Worm (Caenorhabditis elegans) whole organism, L1 larva: ENCODE measurements around the gene C26E1.2.

Experiments
- C16A3.4 ChIP-seq: fragments of 150-350 bp; optimal IDR thresholded peaks from 2 replicates; lab custom pipeline; 2014; ENCODE audit warnings: missing biosample characterization, missing genetic modification characterization
- F16B12.6 ChIP-seq: fragments of 150-350 bp; optimal IDR thresholded peaks from 2 replicates; lab custom pipeline; 2014; ENCODE audit warnings: missing biosample characterization, missing genetic modification characterization
- aha-1 ChIP-seq: fragments of 150-350 bp; optimal IDR thresholded peaks from 2 replicates; lab custom pipeline; 2014; ENCODE audit warnings: missing biosample characterization, missing genetic modification characterization
- alr-1 ChIP-seq: fragments of 200-800 bp; sonication (Bioruptor generic); optimal IDR thresholded peaks from 2 replicates; lab custom pipeline; 2018; ENCODE audit warnings: borderline replicate concordance, mild to moderate bottlenecking, missing genetic modification characterization, missing compliant biosample characterization
- aly-2 ChIP-seq: fragments of 150-350 bp; optimal IDR thresholded peaks from 2 replicates; lab custom pipeline; 2014; ENCODE audit warnings: missing biosample characterization, missing genetic modification characterization
- ama-1 ChIP-seq: fragments of 150-350 bp; optimal IDR thresholded peaks from 2 replicates; lab custom pipeline; 2014
- blmp-1 ChIP-seq: fragments of 150-350 bp; optimal IDR thresholded peaks from 2 replicates; lab custom pipeline; 2014; ENCODE audit warnings: missing biosample characterization, missing genetic modification characterization
- ceh-82 ChIP-seq, 3 experiments: fragments of 150-350 bp in 1 of 3; sonication (generic microtip) in 2 of 3; optimal IDR thresholded peaks; 2 replicates each; lab custom pipeline; 2014 to 2017; ENCODE audit warnings: missing biosample characterization in 3 of 3, missing genetic modification characterization in 3 of 3
- ceh-88 ChIP-seq: fragments of 200-800 bp; sonication (Bioruptor generic); IDR thresholded peaks from 2 replicates; pipeline ENCODE4 v1.3.6; 2022; ENCODE audit warnings: missing genetic modification characterization, missing compliant biosample characterization
- ces-1 ChIP-seq: fragments of 150-350 bp; optimal IDR thresholded peaks from 2 replicates; lab custom pipeline; 2014; ENCODE audit warnings: missing biosample characterization, missing genetic modification reagents, missing genetic modification characterization
- efl-1 ChIP-seq, 4 experiments: fragments of 150-350 bp; optimal IDR thresholded peaks in 3 of 4; peaks in 1 of 4; 1 replicate in 1 of 4; 2 replicates in 3 of 4; lab custom pipeline; 2014; ENCODE audit warnings: missing biosample characterization in 2 of 4, missing genetic modification characterization in 2 of 4, missing genetic modification reagents in 2 of 4
- elt-2 ChIP-seq: sonication (generic microtip); optimal IDR thresholded peaks from 2 replicates; lab custom pipeline; 2016; ENCODE audit warnings: missing genetic modification characterization, mild to moderate bottlenecking, inconsistent platforms, missing compliant biosample characterization, missing genetic modification reagents
- elt-3 ChIP-seq, 6 experiments: fragments of 150-350 bp in 1 of 6; sonication (generic microtip); optimal IDR thresholded peaks; 2 replicates each; lab custom pipeline; 2017 to 2018; ENCODE audit warnings: missing biosample characterization in 6 of 6, missing genetic modification characterization in 6 of 6, inconsistent platforms in 1 of 6
- fkh-10 ChIP-seq: sonication (generic microtip); optimal IDR thresholded peaks from 2 replicates; lab custom pipeline; 2017; ENCODE audit warnings: missing biosample characterization, missing genetic modification reagents, missing genetic modification characterization
- fkh-4 ChIP-seq: sonication (generic microtip); optimal IDR thresholded peaks from 2 replicates; lab custom pipeline; 2016; ENCODE audit warnings: missing compliant biosample characterization, missing genetic modification characterization, borderline replicate concordance
- fkh-8 ChIP-seq: sonication (generic microtip); optimal IDR thresholded peaks from 2 replicates; lab custom pipeline; 2016; ENCODE audit warnings: mild to moderate bottlenecking, missing genetic modification characterization, missing compliant biosample characterization
- hlh-4 ChIP-seq: sonication (generic microtip); optimal IDR thresholded peaks from 2 replicates; lab custom pipeline; 2016; ENCODE audit warnings: mild to moderate bottlenecking, missing genetic modification characterization, missing compliant biosample characterization
- hpl-2 ChIP-seq: fragments of 150-350 bp; optimal IDR thresholded peaks from 2 replicates; lab custom pipeline; 2014; ENCODE audit warnings: missing biosample characterization, missing genetic modification reagents, missing genetic modification characterization
- isw-1 ChIP-seq: fragments of 200-800 bp; sonication (Bioruptor generic); IDR thresholded peaks from 2 replicates; pipeline ENCODE4 v1.3.6; 2022; ENCODE audit warnings: missing genetic modification characterization, missing compliant biosample characterization
- jun-1 ChIP-seq: fragments of 150-350 bp; optimal IDR thresholded peaks from 2 replicates; lab custom pipeline; 2014; ENCODE audit warnings: missing biosample characterization, missing genetic modification reagents, missing genetic modification characterization
- lin-13 ChIP-seq: fragments of 150-350 bp; optimal IDR thresholded peaks from 2 replicates; lab custom pipeline; 2014; ENCODE audit warnings: missing biosample characterization, missing genetic modification reagents, missing genetic modification characterization
- lin-35 ChIP-seq, 2 experiments: fragments of 150-350 bp; optimal IDR thresholded peaks; 2 replicates each; lab custom pipeline; 2014; ENCODE audit warnings: missing biosample characterization in 2 of 2, missing genetic modification characterization in 2 of 2, missing genetic modification reagents in 2 of 2
- lir-3 ChIP-seq: sonication (generic microtip); optimal IDR thresholded peaks from 2 replicates; lab custom pipeline; 2016; ENCODE audit warnings: mild to moderate bottlenecking, missing genetic modification characterization, moderate library complexity, missing compliant biosample characterization; ENCODE audit not compliant: poor library complexity
- lsy-2 ChIP-seq, 2 experiments: fragments of 150-350 bp; optimal IDR thresholded peaks; 2 replicates each; lab custom pipeline; 2014; ENCODE audit warnings: missing biosample characterization in 2 of 2, missing genetic modification characterization in 2 of 2
- mdl-1 ChIP-seq, 2 experiments: fragments of 150-350 bp; optimal IDR thresholded peaks; 2 replicates each; lab custom pipeline; 2014 to 2017; ENCODE audit warnings: missing biosample characterization in 2 of 2, missing genetic modification characterization in 2 of 2, inconsistent platforms in 1 of 2
- mep-1 ChIP-seq: fragments of 150-350 bp; optimal IDR thresholded peaks from 2 replicates; lab custom pipeline; 2014; ENCODE audit warnings: missing biosample characterization, missing genetic modification characterization
- nhr-11 ChIP-seq: fragments of 150-350 bp; optimal IDR thresholded peaks from 2 replicates; lab custom pipeline; 2014; ENCODE audit warnings: missing biosample characterization, missing genetic modification characterization
- nhr-19 ChIP-seq: fragments of 200-800 bp; sonication (Bioruptor generic); conservative IDR thresholded peaks from 2 replicates; pipeline ENCODE4 v1.3.6; 2022; ENCODE audit warnings: missing genetic modification characterization, missing compliant biosample characterization
- nhr-20 ChIP-seq: sonication (generic microtip); optimal IDR thresholded peaks from 2 replicates; lab custom pipeline; 2016; ENCODE audit warnings: mild to moderate bottlenecking, missing genetic modification characterization, missing compliant biosample characterization
- nhr-237 ChIP-seq: fragments of 150-350 bp; optimal IDR thresholded peaks from 2 replicates; lab custom pipeline; 2014; ENCODE audit warnings: missing biosample characterization, missing genetic modification characterization
- nhr-28 ChIP-seq: fragments of 150-350 bp; optimal IDR thresholded peaks from 2 replicates; lab custom pipeline; 2014; ENCODE audit warnings: missing biosample characterization, missing genetic modification characterization
- nhr-47 ChIP-seq: sonication (generic microtip); optimal IDR thresholded peaks from 2 replicates; lab custom pipeline; 2016; ENCODE audit warnings: mild to moderate bottlenecking, missing genetic modification characterization, moderate library complexity, missing compliant biosample characterization
- nhr-71 ChIP-seq: sonication (generic microtip); optimal IDR thresholded peaks from 2 replicates; lab custom pipeline; 2016; ENCODE audit warnings: mild to moderate bottlenecking, missing genetic modification characterization, moderate library complexity, missing compliant biosample characterization
- nhr-76 ChIP-seq: sonication (generic microtip); optimal IDR thresholded peaks from 2 replicates; lab custom pipeline; 2017; ENCODE audit warnings: missing biosample characterization, missing genetic modification characterization
- nhr-77 ChIP-seq: fragments of 150-350 bp; optimal IDR thresholded peaks from 2 replicates; lab custom pipeline; 2014; ENCODE audit warnings: missing biosample characterization, missing genetic modification characterization
- nhr-85 ChIP-seq: sonication (generic microtip); peaks from one replicate; lab custom pipeline; 2016; ENCODE audit warnings: missing genetic modification characterization, inconsistent platforms, missing compliant biosample characterization
- pag-3 ChIP-seq: sonication (generic microtip); optimal IDR thresholded peaks from 2 replicates; lab custom pipeline; 2017; ENCODE audit warnings: missing genetic modification characterization, mild to moderate bottlenecking, missing compliant biosample characterization, antibody characterized with exemption, borderline replicate concordance; ENCODE audit not compliant: insufficient read depth
- pax-3 ChIP-seq: fragments of 200-800 bp; sonication (Bioruptor generic); optimal IDR thresholded peaks from 2 replicates; lab custom pipeline; 2018; ENCODE audit warnings: mild to moderate bottlenecking, missing genetic modification characterization, moderate library complexity, missing compliant biosample characterization
- rnt-1 ChIP-seq: sonication (generic microtip); optimal IDR thresholded peaks from 2 replicates; lab custom pipeline; 2016; ENCODE audit warnings: mild to moderate bottlenecking, missing genetic modification characterization, moderate library complexity, missing compliant biosample characterization
- skn-1 ChIP-seq: fragments of 150-350 bp; optimal IDR thresholded peaks from 2 replicates; lab custom pipeline; 2014; ENCODE audit warnings: missing biosample characterization, missing genetic modification characterization
- snpc-4 ChIP-seq: fragments of 150-350 bp; optimal IDR thresholded peaks from 2 replicates; lab custom pipeline; 2014; ENCODE audit warnings: missing biosample characterization, missing genetic modification characterization
- snu-23 ChIP-seq: sonication (generic microtip); optimal IDR thresholded peaks from 2 replicates; lab custom pipeline; 2016; ENCODE audit warnings: missing genetic modification characterization, missing compliant biosample characterization
- swsn-7 ChIP-seq: sonication (generic microtip); optimal IDR thresholded peaks from 2 replicates; lab custom pipeline; 2016; ENCODE audit warnings: missing genetic modification characterization, missing compliant biosample characterization
- tbx-2 ChIP-seq: sonication (generic microtip); optimal IDR thresholded peaks from 2 replicates; lab custom pipeline; 2016; ENCODE audit warnings: missing genetic modification characterization, missing compliant biosample characterization
- unc-98 ChIP-seq: fragments of 200-800 bp; sonication (Bioruptor generic); IDR thresholded peaks from 2 replicates; pipeline ENCODE4 v1.3.6; 2022; ENCODE audit warnings: missing genetic modification characterization, missing compliant biosample characterization
- xbp-1 ChIP-seq: sonication (generic microtip); optimal IDR thresholded peaks from 2 replicates; lab custom pipeline; 2016; ENCODE audit warnings: missing genetic modification characterization, missing compliant biosample characterization
- zag-1 ChIP-seq: fragments of 150-350 bp; optimal IDR thresholded peaks from 2 replicates; lab custom pipeline; 2014; ENCODE audit warnings: missing biosample characterization, missing genetic modification characterization
- zip-4 ChIP-seq: fragments of 200-800 bp; sonication (Bioruptor generic); optimal IDR thresholded peaks from 2 replicates; lab custom pipeline; 2018; ENCODE audit warnings: mild to moderate bottlenecking, missing genetic modification characterization, moderate library complexity, missing compliant biosample characterization
- ztf-11 ChIP-seq, 2 experiments: sonication (generic microtip); optimal IDR thresholded peaks; 2 replicates each; lab custom pipeline; 2016 to 2017; ENCODE audit warnings: missing genetic modification characterization in 2 of 2, missing biosample characterization in 1 of 2, missing compliant biosample characterization in 1 of 2
- ztf-4 ChIP-seq: fragments of 150-350 bp; optimal IDR thresholded peaks from 2 replicates; lab custom pipeline; 2014; ENCODE audit warnings: missing biosample characterization, missing genetic modification characterization

The C26E1.2 gene

ce11 chrV:13262781-13263318 is 42.1 kb upstream of the C26E1.2 start (continued):
- no peak for TF ChIP-seq jun-1 (tag; lab: Kevin White, UChicago)
- no peak for TF ChIP-seq nhr-85 (tag; lab: Kevin White, UChicago)
- no peak for TF ChIP-seq zip-4 (GFP tag; lab: Kevin White, UChicago)
- no peak for TF ChIP-seq mep-1
- TF ChIP-seq xbp-1: no peak
- no peak for TF ChIP-seq ztf-4 (tag; lab: Kevin White, UChicago)
- peak; percentile 45 for TF ChIP-seq nhr-71
- TF ChIP-seq elt-2: peak; percentile 93
- peak; percentile 57 for TF ChIP-seq nhr-20
- no peak for TF ChIP-seq nhr-28
- no peak for TF ChIP-seq ztf-11 (tag; optimal IDR thresholded peaks at IDR 0.05; lab: Kevin White, UChicago)
- no peak for TF ChIP-seq nhr-11 (tag; lab: Kevin White, UChicago)
- no peak for TF ChIP-seq lin-13 (GFP tag; lab: Kevin White, UChicago)
- no peak for TF ChIP-seq snu-23 (GFP tag; lab: Kevin White, UChicago)
- TF ChIP-seq tbx-2 (tag; lab: Kevin White, UChicago): no peak
- TF ChIP-seq ces-1: no peak
- no peak for TF ChIP-seq snpc-4 (tag; lab: Kevin White, UChicago)
- TF ChIP-seq unc-98 (GFP tag; lab: Robert Waterston, UW): no peak
- no peak for TF ChIP-seq mdl-1 (tag; optimal IDR thresholded peaks at IDR 0.05; lab: Kevin White, UChicago)
- TF ChIP-seq nhr-47 (tag; lab: Kevin White, UChicago): no peak
- no peak for TF ChIP-seq nhr-19 (GFP tag; lab: Robert Waterston, UW)

ce11 chrV:13264245-13264644 is 40.7 kb upstream of the C26E1.2 start, which contains the start of gene zip-5:
Gene zip-5 (plus strand): TSS chrV:13264545.
- TF ChIP-seq hlh-4 (tag; lab: Kevin White, UChicago): no peak
- no peak for TF ChIP-seq swsn-7 (tag; lab: Kevin White, UChicago)
- TF ChIP-seq ceh-82 (tag; optimal IDR thresholded peaks at IDR 0.05; lab: Kevin White, UChicago): no peak
- TF ChIP-seq skn-1 (tag; lab: Kevin White, UChicago): no peak
- no peak for TF ChIP-seq unc-98 (GFP tag; lab: Robert Waterston, UW)
- no peak for TF ChIP-seq nhr-237
- TF ChIP-seq blmp-1 (tag; lab: Kevin White, UChicago): no peak
- no peak for TF ChIP-seq lsy-2 (tag; optimal IDR thresholded peaks at IDR 0.05; lab: Kevin White, UChicago)

- TF ChIP-seq lin-13 (GFP tag; lab: Kevin White, UChicago) (no peak), pag-3 (tag; lab: Kevin White, UChicago) (no peak), isw-1 (no peak), efl-1 (optimal IDR thresholded peaks at IDR 0.05; lab: Kevin White, UChicago) (no peak), efl-1 (GFP tag; optimal IDR thresholded peaks at IDR 0.05 in 1 of 2; lab: Kevin White, UChicago) (no peak), aly-2 (tag; lab: Kevin White, UChicago) (no peak), zag-1 (no peak), jun-1 (tag; lab: Kevin White, UChicago) (no peak), aha-1 (no peak), fkh-4 (tag; lab: Kevin White, UChicago) (peak; percentile 68), mep-1 (no peak), rnt-1 (no peak), fkh-10 (GFP tag; lab: Kevin White, UChicago) (no peak), ceh-88 (GFP tag; lab: Robert Waterston, UW) (no peak), ztf-4 (tag; lab: Kevin White, UChicago) (no peak), nhr-47 (tag; lab: Kevin White, UChicago) (peak; percentile 39), alr-1 (no peak), mdl-1 (tag; optimal IDR thresholded peaks at IDR 0.05; lab: Kevin White, UChicago) (no peak), ama-1 (lab: Kevin White, UChicago) (no peak), lir-3 (tag; lab: Kevin White, UChicago) (no peak), nhr-28 (no peak), hpl-2 (GFP tag; lab: Kevin White, UChicago) (no peak), C16A3.4 (tag; lab: Kevin White, UChicago) (no peak), fkh-8 (peak; percentile 58), lin-35 (GFP tag; optimal IDR thresholded peaks at IDR 0.05; lab: Kevin White, UChicago) (no peak), nhr-76 (tag; lab: Kevin White, UChicago) (no peak), F16B12.6 (tag; lab: Kevin White, UChicago) (no peak), nhr-77 (tag; lab: Kevin White, UChicago) (no peak), elt-3 (tag; optimal IDR thresholded peaks at IDR 0.05; lab: Kevin White, UChicago) (no peak), pax-3 (peak; percentile 87)
These were observed 39.3 kb upstream of the C26E1.2 start for ce11 chrV:13265628-13266027.
